Fruit fly (Drosophila melanogaster) whole organism, prepupa: Measurements from ENCODE around the gene Eig71Ec.

ENCODE experiments used
- Blimp-1 ChIP-seq: fragments of 200-800 bp; sonication (Bioruptor generic); optimal IDR thresholded peaks from 3 replicates; lab custom pipeline; 2017; ENCODE audit warnings: missing biosample characterization, missing genetic modification characterization, mild to moderate bottlenecking, moderate library complexity, missing genetic modification reagents
- CG10669 ChIP-seq: fragments of 200-800 bp; sonication (Bioruptor generic); optimal IDR thresholded peaks from 3 replicates; lab custom pipeline; 2018; ENCODE audit warnings: missing biosample characterization, mild to moderate bottlenecking, missing genetic modification characterization, moderate library complexity
- CG11294 ChIP-seq: fragments of 200-800 bp; sonication (Bioruptor generic); IDR thresholded peaks from 2 replicates; pipeline ENCODE4 v1.3.6; 2022; ENCODE audit warnings: missing biosample characterization, missing genetic modification characterization
- CG11762 ChIP-seq: fragments of 200-800 bp; sonication (Bioruptor generic); optimal IDR thresholded peaks from 3 replicates; lab custom pipeline; 2016; ENCODE audit warnings: missing biosample characterization, missing genetic modification characterization; ENCODE audit not compliant: insufficient read depth
- CG11902 ChIP-seq: fragments of 200-800 bp; sonication (Bioruptor generic); optimal IDR thresholded peaks from 3 replicates; lab custom pipeline; 2016; ENCODE audit warnings: missing biosample characterization, missing genetic modification characterization
- CG15336 ChIP-seq: fragments of 200-800 bp; sonication (Bioruptor generic); IDR thresholded peaks from 2 replicates; pipeline ENCODE4 v1.3.6; 2022; ENCODE audit warnings: missing biosample characterization, missing genetic modification characterization
- CG1621 ChIP-seq: fragments of 200-800 bp; sonication (Bioruptor generic); optimal IDR thresholded peaks from 3 replicates; lab custom pipeline; 2018; ENCODE audit warnings: missing biosample characterization, mild to moderate bottlenecking, missing genetic modification characterization
- CG16779 ChIP-seq: fragments of 200-800 bp; sonication (Bioruptor generic); optimal IDR thresholded peaks from 3 replicates; lab custom pipeline; 2017; ENCODE audit warnings: missing biosample characterization, mild to moderate bottlenecking, missing genetic modification characterization
- CG31627 ChIP-seq: fragments of 200-800 bp; sonication (Bioruptor generic); optimal IDR thresholded peaks from 3 replicates; lab custom pipeline; 2016; ENCODE audit warnings: missing biosample characterization, missing genetic modification characterization
- CG32006 ChIP-seq: fragments of 200-800 bp; sonication (Bioruptor generic); optimal IDR thresholded peaks from 3 replicates; lab custom pipeline; 2017; ENCODE audit warnings: missing biosample characterization, mild to moderate bottlenecking, missing genetic modification characterization
- CG34406 ChIP-seq: fragments of 200-800 bp; sonication (Bioruptor generic); optimal IDR thresholded peaks from 3 replicates; lab custom pipeline; 2016; ENCODE audit warnings: missing biosample characterization, missing genetic modification characterization
- CG3919 ChIP-seq: fragments of 200-800 bp; sonication (Bioruptor generic); optimal IDR thresholded peaks from 3 replicates; lab custom pipeline; 2016; ENCODE audit warnings: missing biosample characterization, missing genetic modification characterization
- CG6163 ChIP-seq: fragments of 200-800 bp; sonication (Bioruptor generic); IDR thresholded peaks from 3 replicates; pipeline ENCODE4 v1.3.6; 2022; ENCODE audit warnings: missing biosample characterization, missing genetic modification characterization
- CG6276 ChIP-seq: fragments of 200-800 bp; sonication (Bioruptor generic); optimal IDR thresholded peaks from 2 replicates; lab custom pipeline; 2017; ENCODE audit warnings: missing biosample characterization, mild to moderate bottlenecking, missing genetic modification characterization
- CG6792 ChIP-seq: fragments of 200-800 bp; sonication (Bioruptor generic); optimal IDR thresholded peaks from 3 replicates; lab custom pipeline; 2016; ENCODE audit warnings: missing biosample characterization, missing genetic modification characterization
- CG6808 ChIP-seq: fragments of 200-800 bp; sonication (Bioruptor generic); optimal IDR thresholded peaks from 3 replicates; lab custom pipeline; 2017; ENCODE audit warnings: missing biosample characterization, missing genetic modification characterization, mild to moderate bottlenecking, moderate library complexity, missing genetic modification reagents
- CG7368 ChIP-seq: fragments of 200-800 bp; sonication (Bioruptor generic); optimal IDR thresholded peaks from 3 replicates; lab custom pipeline; 2016; ENCODE audit warnings: missing biosample characterization, missing genetic modification characterization
- CG8119 ChIP-seq: fragments of 200-800 bp; sonication (Bioruptor generic); IDR thresholded peaks from 3 replicates; pipeline ENCODE4 v1.3.6; 2022; ENCODE audit warnings: missing biosample characterization, missing genetic modification characterization
- CG8632 ChIP-seq: fragments of 200-800 bp; sonication (Bioruptor generic); optimal IDR thresholded peaks from 3 replicates; lab custom pipeline; 2016; ENCODE audit warnings: missing biosample characterization, missing genetic modification characterization
- Eip78C ChIP-seq: fragments of 200-800 bp; sonication (Bioruptor generic); peaks from one replicate; lab custom pipeline; 2016; ENCODE audit warnings: missing biosample characterization, missing genetic modification characterization
- Ets21C ChIP-seq: fragments of 200-800 bp; sonication (Bioruptor generic); optimal IDR thresholded peaks from 3 replicates; lab custom pipeline; 2016; ENCODE audit warnings: missing biosample characterization, missing genetic modification characterization
- Hr38 ChIP-seq: sonication (Bioruptor generic); optimal IDR thresholded peaks from 2 replicates; lab custom pipeline; 2016; ENCODE audit warnings: missing biosample characterization, missing genetic modification characterization
- Hr39 ChIP-seq: fragments of 200-800 bp; sonication (Bioruptor generic); optimal IDR thresholded peaks from 2 replicates; lab custom pipeline; 2016; ENCODE audit warnings: missing biosample characterization, missing genetic modification characterization
- Lpt ChIP-seq: fragments of 200-800 bp; sonication (Bioruptor generic); optimal IDR thresholded peaks from 3 replicates; lab custom pipeline; 2016; ENCODE audit warnings: missing biosample characterization, missing genetic modification characterization
- Met ChIP-seq: fragments of 200-800 bp; sonication (Bioruptor generic); optimal IDR thresholded peaks from 3 replicates; lab custom pipeline; 2016; ENCODE audit warnings: missing biosample characterization, missing genetic modification characterization
- OdsH ChIP-seq: fragments of 200-800 bp; sonication (Bioruptor generic); optimal IDR thresholded peaks from 3 replicates; lab custom pipeline; 2016; ENCODE audit warnings: missing biosample characterization, missing genetic modification characterization
- Smox ChIP-seq: fragments of 200-800 bp; sonication (Bioruptor generic); optimal IDR thresholded peaks from 3 replicates; lab custom pipeline; 2016; ENCODE audit warnings: missing biosample characterization, missing genetic modification characterization
- Sox102F ChIP-seq: fragments of 200-800 bp; sonication (Bioruptor generic); optimal IDR thresholded peaks from 2 replicates; lab custom pipeline; 2016; ENCODE audit warnings: missing biosample characterization, mild to moderate bottlenecking, missing genetic modification characterization
- Sox14 ChIP-seq: fragments of 200-800 bp; sonication (Bioruptor generic); optimal IDR thresholded peaks from 3 replicates; lab custom pipeline; 2016; ENCODE audit warnings: missing biosample characterization, missing genetic modification characterization
- achi ChIP-seq: fragments of 200-800 bp; sonication (Bioruptor generic); optimal IDR thresholded peaks from 3 replicates; lab custom pipeline; 2016; ENCODE audit warnings: missing biosample characterization, missing genetic modification characterization
- acj6 ChIP-seq: fragments of 200-800 bp; sonication (Bioruptor generic); optimal IDR thresholded peaks from 3 replicates; lab custom pipeline; 2016; ENCODE audit warnings: missing biosample characterization, missing genetic modification characterization
- cyc ChIP-seq: fragments of 200-800 bp; sonication (Bioruptor generic); optimal IDR thresholded peaks from 3 replicates; lab custom pipeline; 2016; ENCODE audit warnings: missing biosample characterization, missing genetic modification characterization
- dac ChIP-seq: fragments of 200-800 bp; sonication (Bioruptor generic); optimal IDR thresholded peaks from 2 replicates; lab custom pipeline; 2017; ENCODE audit warnings: missing biosample characterization, mild to moderate bottlenecking, missing genetic modification characterization
- esn ChIP-seq: fragments of 200-800 bp; sonication (Bioruptor generic); optimal IDR thresholded peaks from 2 replicates; lab custom pipeline; 2016; ENCODE audit warnings: missing biosample characterization, mild to moderate bottlenecking, missing genetic modification characterization, moderate library complexity
- fd59A ChIP-seq: fragments of 200-800 bp; sonication (Bioruptor generic); optimal IDR thresholded peaks from 2 replicates; lab custom pipeline; 2017; ENCODE audit warnings: missing biosample characterization, mild to moderate bottlenecking, missing genetic modification characterization, missing genetic modification reagents
- fkh ChIP-seq: fragments of 200-800 bp; sonication (Bioruptor generic); optimal IDR thresholded peaks from 3 replicates; lab custom pipeline; 2017; ENCODE audit warnings: missing biosample characterization, mild to moderate bottlenecking, missing genetic modification characterization, moderate library complexity
- lz ChIP-seq: fragments of 200-800 bp; sonication (Bioruptor generic); optimal IDR thresholded peaks from 3 replicates; lab custom pipeline; 2016; ENCODE audit warnings: missing biosample characterization, missing genetic modification characterization
- net ChIP-seq: fragments of 200-800 bp; sonication (Bioruptor generic); optimal IDR thresholded peaks from 3 replicates; lab custom pipeline; 2016; ENCODE audit warnings: missing biosample characterization, missing genetic modification characterization
- pdm3 ChIP-seq: fragments of 200-800 bp; sonication (Bioruptor generic); optimal IDR thresholded peaks from 3 replicates; lab custom pipeline; 2016; ENCODE audit warnings: missing biosample characterization, missing genetic modification characterization
- salr ChIP-seq, 2 experiments: fragments of 200-800 bp; sonication (Bioruptor generic); optimal IDR thresholded peaks; 3 replicates each; lab custom pipeline; 2016 to 2018; ENCODE audit warnings: missing biosample characterization in 2 of 2, missing genetic modification characterization in 2 of 2, mild to moderate bottlenecking in 1 of 2
- svp ChIP-seq: fragments of 200-800 bp; sonication (Bioruptor generic); peaks from one replicate; lab custom pipeline; 2016; ENCODE audit warnings: missing biosample characterization, missing genetic modification characterization
- vri ChIP-seq: fragments of 200-800 bp; sonication (Bioruptor generic); optimal IDR thresholded peaks from 3 replicates; lab custom pipeline; 2016; ENCODE audit warnings: missing biosample characterization, mild to moderate bottlenecking, missing genetic modification characterization

Gene Eig71Ec

dm6 chr3L:15641590-15642019 lies 10.4 kb downstream of the Eig71Ec start (continued):
- TF ChIP-seq CG8632 (GFP tag; lab: Kevin White, UChicago) (peak; percentile 44), CG6792 (GFP tag; lab: Kevin White, UChicago) (peak; percentile 45), Hr39 (GFP tag; lab: Kevin White, UChicago) (peak; percentile 18), Sox102F (GFP tag; lab: Kevin White, UChicago) (peak; percentile 53), Eip78C (GFP tag; lab: Kevin White, UChicago) (peak; percentile 75), achi (no peak), Lpt (GFP tag; lab: Kevin White, UChicago) (peak; percentile 32), fd59A (GFP tag; lab: Kevin White, UChicago) (peak; percentile 33), CG3919 (GFP tag; lab: Kevin White, UChicago) (peak; percentile 63), CG15336 (GFP tag; lab: Robert Waterston, UW) (0 out of 2 replicates have a peak, but pooled peaks have one; percentile 27), Hr38 (GFP tag; lab: Kevin White, UChicago) (no peak), CG11902 (GFP tag; lab: Kevin White, UChicago) (peak; percentile 31), salr (GFP tag; optimal IDR thresholded peaks at IDR 0.05; lab: Kevin White, UChicago) (peak in 1 of 2 experiments; percentile 20), Ets21C (GFP tag; lab: Kevin White, UChicago) (peak; percentile 3), Blimp-1 (GFP tag; lab: Kevin White, UChicago) (peak; percentile 49), CG6808 (GFP tag; lab: Kevin White, UChicago) (peak; percentile 29), fkh (GFP tag; lab: Kevin White, UChicago) (no peak), Met (GFP tag; lab: Kevin White, UChicago) (peak; percentile 65), CG8119 (GFP tag; lab: Robert Waterston, UW) (peak; percentile 38; the same call in 1 of the 3 replicates), svp (GFP tag; lab: Kevin White, UChicago) (peak; percentile 73)
- TF ChIP-seq, all 60 proteins: peak for 46

dm6 chr3L:15639978-15640377 lies 12.1 kb downstream of the Eig71Ec start:
- TF ChIP-seq CG6163 (GFP tag; lab: Robert Waterston, UW) (no peak), CG7368 (GFP tag; lab: Kevin White, UChicago) (no peak), CG3919 (GFP tag; lab: Kevin White, UChicago) (no peak), CG15336 (GFP tag; lab: Robert Waterston, UW) (no peak), Sox102F (GFP tag; lab: Kevin White, UChicago) (no peak), CG31627 (GFP tag; lab: Kevin White, UChicago) (peak; percentile 4), dac (GFP tag; lab: Kevin White, UChicago) (no peak), salr (GFP tag; optimal IDR thresholded peaks at IDR 0.05; lab: Kevin White, UChicago) (no peak), CG32006 (GFP tag; lab: Kevin White, UChicago) (no peak), fkh (GFP tag; lab: Kevin White, UChicago) (no peak), svp (GFP tag; lab: Kevin White, UChicago) (peak; percentile 39), esn (GFP tag; lab: Kevin White, UChicago) (peak; percentile 12), CG16779 (no peak), CG8119 (GFP tag; lab: Robert Waterston, UW) (0 out of 3 replicates have a peak, but pooled peaks have one; percentile 17), CG11762 (GFP tag; lab: Kevin White, UChicago) (no peak), CG11294 (GFP tag; lab: Robert Waterston, UW) (no peak), Met (GFP tag; lab: Kevin White, UChicago) (peak; percentile 2), cyc (GFP tag; lab: Kevin White, UChicago) (no peak), lz (GFP tag; lab: Kevin White, UChicago) (peak; percentile 7), net (GFP tag; lab: Kevin White, UChicago) (no peak)

dm6 chr3L:15638524-15638923 lies 13.5 kb downstream of the Eig71Ec start:
- no peak for TF ChIP-seq Smox (GFP tag; lab: Kevin White, UChicago)
- no peak for TF ChIP-seq CG16779
- no peak for TF ChIP-seq esn (GFP tag; lab: Kevin White, UChicago)

- TF ChIP-seq CG8632 (GFP tag; lab: Kevin White, UChicago) (no peak), Sox14 (GFP tag; lab: Kevin White, UChicago) (peak; percentile 4), CG34406 (GFP tag; lab: Kevin White, UChicago) (peak; percentile 23), CG1621 (tag; lab: Kevin White, UChicago) (no peak), CG7368 (GFP tag; lab: Kevin White, UChicago) (no peak), Lpt (GFP tag; lab: Kevin White, UChicago) (no peak), fkh (GFP tag; lab: Kevin White, UChicago) (peak; percentile 27), achi (no peak), CG6163 (GFP tag; lab: Robert Waterston, UW) (no peak), acj6 (GFP tag; lab: Kevin White, UChicago) (no peak), CG10669 (GFP tag; lab: Kevin White, UChicago) (peak; percentile 6), OdsH (GFP tag; lab: Kevin White, UChicago) (no peak), Eip78C (GFP tag; lab: Kevin White, UChicago) (peak; percentile 78), CG31627 (GFP tag; lab: Kevin White, UChicago) (no peak), salr (GFP tag; optimal IDR thresholded peaks at IDR 0.05; lab: Kevin White, UChicago) (no peak), CG3919 (GFP tag; lab: Kevin White, UChicago) (no peak), vri (GFP tag; lab: Kevin White, UChicago) (peak; percentile 97), Ets21C (GFP tag; lab: Kevin White, UChicago) (no peak), CG32006 (GFP tag; lab: Kevin White, UChicago) (no peak), pdm3 (no peak), CG6792 (GFP tag; lab: Kevin White, UChicago) (no peak), CG6276 (GFP tag; lab: Kevin White, UChicago) (no peak)
Observed at dm6 chr3L:15637618-15638017, 14.4 kb downstream of the Eig71Ec start.
